Worm (Caenorhabditis elegans): ENCODE results near the gene srx-135.

DNA sequence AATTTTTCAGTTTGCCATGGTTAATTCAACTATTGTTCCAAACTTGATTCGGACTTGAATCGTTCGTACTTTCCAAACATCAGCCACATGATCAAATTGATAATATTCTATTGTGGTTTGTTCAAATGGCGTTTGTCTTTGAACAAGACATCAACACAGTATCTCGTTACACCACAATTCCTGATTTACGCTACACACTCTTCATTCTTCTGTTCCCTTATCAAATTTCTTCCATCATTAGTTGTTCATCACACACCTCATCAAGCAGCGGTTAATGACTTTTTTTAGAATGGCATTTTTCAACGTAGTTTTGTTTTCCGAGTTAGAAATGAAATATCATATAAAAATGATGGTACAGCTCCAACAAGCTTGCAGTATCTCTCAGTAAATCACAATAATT, 19.2 kb downstream of the srx-135 start:
- TF ChIP-seq fos-1 (tag; optimal IDR thresholded peaks at IDR 0.05), result no peak
- TF ChIP-seq ceh-8 (GFP tag; optimal IDR thresholded peaks at IDR 0.05), result no peak
- no peak for TF ChIP-seq efl-3 (GFP tag; optimal IDR thresholded peaks at IDR 0.05)
- no peak for TF ChIP-seq swsn-7 (tag; optimal IDR thresholded peaks at IDR 0.05)
